Worm (Caenorhabditis elegans) whole organism, young adult: Measurements from ENCODE around the gene sdhd-1.
A peak's percentile ranks its signal among the peaks of the same experiment; 100 is the strongest.

Experiments
- C17E4.6 ChIP-seq: fragments of 200-800 bp; sonication (Bioruptor generic); IDR thresholded peaks from 2 replicates; pipeline ENCODE4 v1.3.6; 2022; ENCODE audit warnings: missing genetic modification reagents, missing genetic modification characterization, missing compliant biosample characterization
- F49E8.2 ChIP-seq: sonication (generic microtip); optimal IDR thresholded peaks from 3 replicates; lab custom pipeline; 2017; ENCODE audit warnings: missing genetic modification characterization, mild to moderate bottlenecking, missing compliant biosample characterization, antibody characterized with exemption, moderate library complexity; ENCODE audit not compliant: insufficient read depth
- K11D2.4 ChIP-seq: fragments of 200-800 bp; sonication (Bioruptor generic); IDR thresholded peaks from 2 replicates; pipeline ENCODE4 v1.3.6; 2022; ENCODE audit warnings: missing genetic modification reagents, missing genetic modification characterization, missing compliant biosample characterization
- Y53F4B.3 ChIP-seq: fragments of 200-800 bp; sonication (Bioruptor generic); IDR thresholded peaks from 2 replicates; pipeline ENCODE4 v1.3.6; 2022; ENCODE audit warnings: missing genetic modification reagents, missing genetic modification characterization, missing compliant biosample characterization
- Y56A3A.18 ChIP-seq: fragments of 200-800 bp; sonication (Bioruptor generic); IDR thresholded peaks from 2 replicates; pipeline ENCODE4 v1.3.6; 2022; ENCODE audit warnings: missing genetic modification reagents, missing genetic modification characterization, missing compliant biosample characterization
- Y67H2A.10 ChIP-seq: fragments of 200-800 bp; sonication (Bioruptor generic); conservative IDR thresholded peaks from 2 replicates; pipeline ENCODE4 v1.3.6; 2022; ENCODE audit warnings: missing genetic modification reagents, missing genetic modification characterization, missing compliant biosample characterization
- Y95B8A.8 ChIP-seq: fragments of 200-800 bp; sonication (Bioruptor generic); IDR thresholded peaks from 2 replicates; pipeline ENCODE4 v1.3.6; 2022; ENCODE audit warnings: missing genetic modification reagents, missing genetic modification characterization, missing compliant biosample characterization
- aptf-2 ChIP-seq: fragments of 200-800 bp; sonication (Bioruptor generic); conservative IDR thresholded peaks from 2 replicates; pipeline ENCODE4 v1.3.6; 2022; ENCODE audit warnings: missing genetic modification reagents, missing genetic modification characterization, missing compliant biosample characterization
- aptf-3 ChIP-seq: fragments of 200-800 bp; sonication (Bioruptor generic); IDR thresholded peaks from 2 replicates; pipeline ENCODE4 v1.3.6; 2022; ENCODE audit warnings: missing genetic modification characterization, missing compliant biosample characterization
- atf-7 ChIP-seq: sonication (generic microtip); optimal IDR thresholded peaks from 2 replicates; lab custom pipeline; 2017; ENCODE audit warnings: mild to moderate bottlenecking, missing genetic modification characterization, missing compliant biosample characterization
- attf-3 ChIP-seq: fragments of 200-800 bp; sonication (Bioruptor generic); conservative IDR thresholded peaks from 2 replicates; pipeline ENCODE4 v1.3.6; 2022; ENCODE audit warnings: missing genetic modification reagents, missing genetic modification characterization, missing compliant biosample characterization
- attf-6 ChIP-seq: fragments of 200-800 bp; sonication (Bioruptor generic); IDR thresholded peaks from 2 replicates; pipeline ENCODE4 v1.3.6; 2022; ENCODE audit warnings: missing genetic modification reagents, missing genetic modification characterization, missing compliant biosample characterization
- ccch-3 ChIP-seq: fragments of 200-800 bp; sonication (Bioruptor generic); optimal IDR thresholded peaks from 2 replicates; lab custom pipeline; 2018; ENCODE audit warnings: mild to moderate bottlenecking, missing genetic modification characterization, missing compliant biosample characterization
- cebp-1 ChIP-seq, 2 experiments: fragments of 200-800 bp in 1 of 2; sonication (Bioruptor generic) in 1 of 2; sonication (generic microtip) in 1 of 2; IDR thresholded peaks in 1 of 2; optimal IDR thresholded peaks in 1 of 2; 2 replicates each; pipeline versions ENCODE4 v1.3.6 to Lab custom; 2017 to 2022; ENCODE audit warnings: missing compliant biosample characterization in 2 of 2, missing genetic modification characterization in 2 of 2, mild to moderate bottlenecking in 1 of 2, missing genetic modification reagents in 1 of 2, moderate library complexity in 1 of 2
- cebp-2 ChIP-seq: fragments of 200-800 bp; sonication (Bioruptor generic); IDR thresholded peaks from 2 replicates; pipeline ENCODE4 v1.3.6; 2022; ENCODE audit warnings: missing genetic modification characterization, missing compliant biosample characterization
- ceh-100 ChIP-seq: fragments of 200-800 bp; sonication (Bioruptor generic); IDR thresholded peaks from 2 replicates; pipeline ENCODE4 v1.3.6; 2022; ENCODE audit warnings: missing genetic modification reagents, missing genetic modification characterization, missing compliant biosample characterization
- ceh-27 ChIP-seq: fragments of 200-800 bp; sonication (Bioruptor generic); optimal IDR thresholded peaks from 2 replicates; lab custom pipeline; 2018; ENCODE audit warnings: mild to moderate bottlenecking, missing genetic modification characterization, moderate library complexity, missing compliant biosample characterization
- dpl-1 ChIP-seq: fragments of 150-350 bp; optimal IDR thresholded peaks from 2 replicates; lab custom pipeline; 2014; ENCODE audit warnings: missing biosample characterization, missing genetic modification reagents, missing genetic modification characterization
- egl-18 ChIP-seq: fragments of 200-800 bp; sonication (Bioruptor generic); IDR thresholded peaks from 2 replicates; pipeline ENCODE4 v1.3.6; 2022; ENCODE audit warnings: missing genetic modification reagents, missing genetic modification characterization, missing compliant biosample characterization
- egrh-3 ChIP-seq: fragments of 200-800 bp; sonication (Bioruptor generic); IDR thresholded peaks from 2 replicates; pipeline ENCODE4 v1.3.6; 2022; ENCODE audit warnings: missing genetic modification reagents, missing genetic modification characterization, missing compliant biosample characterization
- ekl-4 ChIP-seq: fragments of 200-800 bp; sonication (Bioruptor generic); IDR thresholded peaks from 2 replicates; pipeline ENCODE4 v1.3.6; 2022; ENCODE audit warnings: missing genetic modification reagents, missing genetic modification characterization, missing compliant biosample characterization
- ets-4 ChIP-seq: fragments of 200-800 bp; sonication (Bioruptor generic); optimal IDR thresholded peaks from 2 replicates; lab custom pipeline; 2018; ENCODE audit warnings: mild to moderate bottlenecking, missing genetic modification characterization, missing compliant biosample characterization
- him-1 ChIP-seq: sonication (generic microtip); optimal IDR thresholded peaks from 2 replicates; lab custom pipeline; 2016; ENCODE audit warnings: missing genotype, missing genetic modification reagents, missing genetic modification characterization, missing compliant biosample characterization
- hlh-26 ChIP-seq: fragments of 200-800 bp; sonication (Bioruptor generic); conservative IDR thresholded peaks from 2 replicates; pipeline ENCODE4 v1.3.6; 2022; ENCODE audit warnings: missing genetic modification reagents, missing genetic modification characterization, missing compliant biosample characterization
- hmg-20 ChIP-seq: fragments of 200-800 bp; sonication (Bioruptor generic); IDR thresholded peaks from 2 replicates; pipeline ENCODE4 v1.3.6; 2022; ENCODE audit warnings: missing genetic modification reagents, missing genetic modification characterization, missing compliant biosample characterization
- hrde-1 ChIP-seq: sonication (generic microtip); optimal IDR thresholded peaks from 2 replicates; lab custom pipeline; 2016; ENCODE audit warnings: missing genetic modification characterization, mild to moderate bottlenecking, missing compliant biosample characterization, moderate library complexity, missing genotype, missing genetic modification reagents, borderline replicate concordance
- lin-35 ChIP-seq, 3 experiments: fragments of 150-350 bp in 2 of 3; sonication (generic microtip) in 1 of 3; optimal IDR thresholded peaks; 2 replicates each; lab custom pipeline; 2014 to 2018; ENCODE audit warnings: missing biosample characterization in 3 of 3, missing genetic modification characterization in 3 of 3, missing genetic modification reagents in 3 of 3
- lin-54 ChIP-seq: fragments of 200-800 bp; sonication (Bioruptor generic); optimal IDR thresholded peaks from 2 replicates; lab custom pipeline; 2018; ENCODE audit warnings: mild to moderate bottlenecking, missing genetic modification characterization, missing compliant biosample characterization
- lir-1 ChIP-seq: fragments of 200-800 bp; sonication (Bioruptor generic); conservative IDR thresholded peaks from 2 replicates; pipeline ENCODE4 v1.3.6; 2022; ENCODE audit warnings: missing genetic modification reagents, missing genetic modification characterization, missing compliant biosample characterization
- lsl-1 ChIP-seq: fragments of 200-800 bp; sonication (Bioruptor generic); optimal IDR thresholded peaks from 2 replicates; lab custom pipeline; 2018; ENCODE audit warnings: mild to moderate bottlenecking, missing genetic modification characterization, moderate library complexity, missing compliant biosample characterization
- madf-6 ChIP-seq: fragments of 200-800 bp; sonication (Bioruptor generic); IDR thresholded peaks from 2 replicates; pipeline ENCODE4 v1.3.6; 2022; ENCODE audit warnings: missing genetic modification reagents, missing genetic modification characterization, missing compliant biosample characterization
- mcd-1 ChIP-seq: fragments of 200-800 bp; sonication (Bioruptor generic); IDR thresholded peaks from 2 replicates; pipeline ENCODE4 v1.3.6; 2022; ENCODE audit warnings: missing genetic modification reagents, missing genetic modification characterization, missing compliant biosample characterization
- mxl-1 ChIP-seq: sonication (generic microtip); optimal IDR thresholded peaks from 2 replicates; lab custom pipeline; 2016; ENCODE audit warnings: missing genetic modification characterization, missing compliant biosample characterization
- nfya-1 ChIP-seq: sonication (generic microtip); optimal IDR thresholded peaks from 2 replicates; lab custom pipeline; 2017; ENCODE audit warnings: antibody characterized with exemption, missing compliant biosample characterization, missing genetic modification characterization, borderline replicate concordance; ENCODE audit not compliant: insufficient read depth
- nfyb-1 ChIP-seq: fragments of 200-800 bp; sonication (Bioruptor generic); IDR thresholded peaks from 2 replicates; pipeline ENCODE4 v1.3.6; 2022; ENCODE audit warnings: missing genetic modification reagents, missing genetic modification characterization, missing compliant biosample characterization
- pha-4 ChIP-seq: fragments of 150-350 bp; sonication (generic microtip); optimal IDR thresholded peaks from 2 replicates; lab custom pipeline; 2014; ENCODE audit warnings: missing biosample characterization, missing genetic modification reagents, missing genetic modification characterization
- rcor-1 ChIP-seq: fragments of 200-800 bp; sonication (Bioruptor generic); IDR thresholded peaks from 2 replicates; pipeline ENCODE4 v1.3.6; 2022; ENCODE audit warnings: missing genetic modification reagents, missing genetic modification characterization, missing compliant biosample characterization
- somi-1 ChIP-seq: fragments of 200-800 bp; sonication (Bioruptor generic); optimal IDR thresholded peaks from 2 replicates; lab custom pipeline; 2018; ENCODE audit warnings: mild to moderate bottlenecking, missing genetic modification characterization, missing compliant biosample characterization
- zfh-2 ChIP-seq: fragments of 200-800 bp; sonication (Bioruptor generic); conservative IDR thresholded peaks from 2 replicates; pipeline ENCODE4 v1.3.6; 2022; ENCODE audit warnings: missing genetic modification reagents, missing genetic modification characterization, missing compliant biosample characterization
- zim-3 ChIP-seq: sonication (generic microtip); optimal IDR thresholded peaks from 2 replicates; lab custom pipeline; 2017; ENCODE audit warnings: mild to moderate bottlenecking, missing genetic modification characterization, moderate library complexity, missing compliant biosample characterization
- ztf-25 ChIP-seq: fragments of 200-800 bp; sonication (Bioruptor generic); IDR thresholded peaks from 2 replicates; pipeline ENCODE4 v1.3.6; 2022; ENCODE audit warnings: missing genetic modification reagents, missing genetic modification characterization, missing compliant biosample characterization
- ztf-28 ChIP-seq: fragments of 200-800 bp; sonication (Bioruptor generic); IDR thresholded peaks from 2 replicates; pipeline ENCODE4 v1.3.6; 2022; ENCODE audit warnings: missing genetic modification reagents, missing genetic modification characterization, missing compliant biosample characterization

sdhd-1 gene

ce11 chrII:11041027-11041426 is 8.7 kb downstream of the sdhd-1 start, which contains the start of gene cey-1:
Gene cey-1, minus strand, starts transcription at chrII:11041206.
- no peak for TF ChIP-seq aptf-3
- no peak for TF ChIP-seq mxl-1 (tag; lab: Kevin White, UChicago)
- TF ChIP-seq mcd-1 (GFP tag; lab: Robert Waterston, UW): no peak
- no peak for TF ChIP-seq C17E4.6 (GFP tag; lab: Robert Waterston, UW)
- TF ChIP-seq K11D2.4 (GFP tag; lab: Robert Waterston, UW): no peak
- no peak for TF ChIP-seq Y95B8A.8 (GFP tag; lab: Robert Waterston, UW)
- TF ChIP-seq egl-18 (GFP tag; lab: Robert Waterston, UW): no peak
- no peak for TF ChIP-seq nfyb-1 (GFP tag; lab: Robert Waterston, UW)
- no peak for TF ChIP-seq him-1 (tag; lab: Kevin White, UChicago)
- no peak for TF ChIP-seq aptf-2 (GFP tag; lab: Robert Waterston, UW)
- TF ChIP-seq atf-7 (tag; lab: Kevin White, UChicago): no peak
- TF ChIP-seq attf-3: no peak
- TF ChIP-seq lin-54 (GFP tag; lab: Kevin White, UChicago): no peak
- TF ChIP-seq hlh-26 (GFP tag; lab: Robert Waterston, UW): no peak
- TF ChIP-seq, all 124 proteins: peak for 0

ce11 chrII:11040140-11040539 is 9.6 kb downstream of the sdhd-1 start:
- TF ChIP-seq egrh-3 (GFP tag; lab: Robert Waterston, UW): peak; percentile 41; the same call in 1 of the 2 replicates
- no peak for TF ChIP-seq attf-3
- TF ChIP-seq zfh-2 (GFP tag; lab: Robert Waterston, UW): peak; percentile 81
- TF ChIP-seq, all 124 proteins: peak for 2

ce11 chrII:11035774-11036173 is 13.9 kb downstream of the sdhd-1 start, which contains the start of gene srlf-15:
Gene srlf-15, plus strand, starts transcription at chrII:11036074.
- TF ChIP-seq ceh-100 (GFP tag; lab: Robert Waterston, UW): no peak
- no peak for TF ChIP-seq dpl-1 (GFP tag; lab: Kevin White, UChicago)
- TF ChIP-seq hrde-1 (tag; lab: Kevin White, UChicago): no peak
- TF ChIP-seq atf-7 (tag; lab: Kevin White, UChicago): no peak
- TF ChIP-seq F49E8.2 (tag; lab: Kevin White, UChicago): no peak
- no peak for TF ChIP-seq Y53F4B.3 (GFP tag; lab: Robert Waterston, UW)
- TF ChIP-seq Y56A3A.18 (GFP tag; lab: Robert Waterston, UW): no peak
- TF ChIP-seq Y67H2A.10: no peak
- no peak for TF ChIP-seq attf-6 (GFP tag; lab: Robert Waterston, UW)
- TF ChIP-seq cebp-1 (GFP tag; IDR thresholded peaks at IDR 0.05; lab: Robert Waterston, UW): no peak
- TF ChIP-seq cebp-1 (tag; optimal IDR thresholded peaks at IDR 0.05; lab: Kevin White, UChicago): no peak
- no peak for TF ChIP-seq ceh-27 (GFP tag; lab: Kevin White, UChicago)
- no peak for TF ChIP-seq ets-4 (GFP tag; lab: Kevin White, UChicago)
- TF ChIP-seq hmg-20 (GFP tag; lab: Robert Waterston, UW): no peak
- no peak for TF ChIP-seq lir-1 (GFP tag; lab: Robert Waterston, UW)
- TF ChIP-seq zim-3 (tag; lab: Kevin White, UChicago): no peak
- TF ChIP-seq egl-18 (GFP tag; lab: Robert Waterston, UW): no peak

ce11 chrII:11032812-11033211 is 16.9 kb downstream of the sdhd-1 start:
- TF ChIP-seq pha-4 (tag; lab: Kevin White, UChicago): no peak
- no peak for TF ChIP-seq lsl-1 (GFP tag; lab: Kevin White, UChicago)
- TF ChIP-seq lir-1 (GFP tag; lab: Robert Waterston, UW): no peak
- TF ChIP-seq rcor-1: no peak
- no peak for TF ChIP-seq nfya-1 (tag; lab: Kevin White, UChicago)
- TF ChIP-seq cebp-2: no peak
- TF ChIP-seq lin-35 (GFP tag; optimal IDR thresholded peaks at IDR 0.05; lab: Kevin White, UChicago): no peak
- no peak for TF ChIP-seq ekl-4 (GFP tag; lab: Robert Waterston, UW)
- TF ChIP-seq madf-6: no peak
- no peak for TF ChIP-seq ccch-3 (GFP tag; lab: Kevin White, UChicago)
- TF ChIP-seq somi-1: no peak
- TF ChIP-seq ztf-25: no peak
- no peak for TF ChIP-seq ztf-28 (GFP tag; lab: Robert Waterston, UW)
- TF ChIP-seq, all 124 proteins: peak for 0
